Worm (Caenorhabditis elegans) whole organism, L1 larva: ENCODE measurements around the gene T28A11.16.

Experiments used
- F16B12.6 ChIP-seq: fragments of 150-350 bp; optimal IDR thresholded peaks from 2 replicates; lab custom pipeline; 2014; ENCODE audit warnings: missing biosample characterization, missing genetic modification characterization
- aha-1 ChIP-seq: fragments of 150-350 bp; optimal IDR thresholded peaks from 2 replicates; lab custom pipeline; 2014; ENCODE audit warnings: missing biosample characterization, missing genetic modification characterization
- ceh-88 ChIP-seq: fragments of 200-800 bp; sonication (Bioruptor generic); IDR thresholded peaks from 2 replicates; pipeline ENCODE4 v1.3.6; 2022; ENCODE audit warnings: missing genetic modification characterization, missing compliant biosample characterization
- dsc-1 ChIP-seq: sonication (generic microtip); optimal IDR thresholded peaks from 2 replicates; lab custom pipeline; 2016; ENCODE audit warnings: mild to moderate bottlenecking, missing genetic modification characterization, missing compliant biosample characterization
- efl-1 ChIP-seq, 4 experiments: fragments of 150-350 bp; optimal IDR thresholded peaks in 3 of 4; peaks in 1 of 4; 1 replicate in 1 of 4; 2 replicates in 3 of 4; lab custom pipeline; 2014; ENCODE audit warnings: missing biosample characterization in 2 of 4, missing genetic modification characterization in 2 of 4, missing genetic modification reagents in 2 of 4
- elt-2 ChIP-seq: sonication (generic microtip); optimal IDR thresholded peaks from 2 replicates; lab custom pipeline; 2016; ENCODE audit warnings: missing genetic modification characterization, mild to moderate bottlenecking, inconsistent platforms, missing compliant biosample characterization, missing genetic modification reagents
- fos-1 ChIP-seq: fragments of 150-350 bp; optimal IDR thresholded peaks from 2 replicates; lab custom pipeline; 2014; ENCODE audit warnings: missing biosample characterization, missing genetic modification characterization
- lin-13 ChIP-seq: fragments of 150-350 bp; optimal IDR thresholded peaks from 2 replicates; lab custom pipeline; 2014; ENCODE audit warnings: missing biosample characterization, missing genetic modification reagents, missing genetic modification characterization
- lin-14 ChIP-seq: fragments of 200-800 bp; sonication (Bioruptor generic); optimal IDR thresholded peaks from 2 replicates; lab custom pipeline; 2018; ENCODE audit warnings: mild to moderate bottlenecking, missing genetic modification characterization, moderate library complexity, missing compliant biosample characterization
- mdl-1 ChIP-seq, 2 experiments: fragments of 150-350 bp; optimal IDR thresholded peaks; 2 replicates each; lab custom pipeline; 2014 to 2017; ENCODE audit warnings: missing biosample characterization in 2 of 2, missing genetic modification characterization in 2 of 2, inconsistent platforms in 1 of 2
- nhr-12 ChIP-seq: sonication (generic microtip); optimal IDR thresholded peaks from 2 replicates; lab custom pipeline; 2017; ENCODE audit warnings: missing biosample characterization, missing genetic modification characterization
- pag-3 ChIP-seq: sonication (generic microtip); optimal IDR thresholded peaks from 2 replicates; lab custom pipeline; 2017; ENCODE audit warnings: missing genetic modification characterization, mild to moderate bottlenecking, missing compliant biosample characterization, antibody characterized with exemption, borderline replicate concordance; ENCODE audit not compliant: insufficient read depth
- skn-1 ChIP-seq: fragments of 150-350 bp; optimal IDR thresholded peaks from 2 replicates; lab custom pipeline; 2014; ENCODE audit warnings: missing biosample characterization, missing genetic modification characterization
- ztf-4 ChIP-seq: fragments of 150-350 bp; optimal IDR thresholded peaks from 2 replicates; lab custom pipeline; 2014; ENCODE audit warnings: missing biosample characterization, missing genetic modification characterization

- TF ChIP-seq mdl-1 (tag; optimal IDR thresholded peaks at IDR 0.05; lab: Kevin White, UChicago) (no peak), nhr-12 (tag; lab: Kevin White, UChicago) (no peak), skn-1 (no peak), ceh-88 (GFP tag; lab: Robert Waterston, UW) (no peak), dsc-1 (no peak), F16B12.6 (tag; lab: Kevin White, UChicago) (no peak), elt-2 (tag; lab: Kevin White, UChicago) (no peak), efl-1 (optimal IDR thresholded peaks at IDR 0.05; lab: Kevin White, UChicago) (no peak), efl-1 (GFP tag; optimal IDR thresholded peaks at IDR 0.05 in 1 of 2; lab: Kevin White, UChicago) (no peak), pag-3 (no peak), lin-13 (GFP tag; lab: Kevin White, UChicago) (no peak), ztf-4 (tag; lab: Kevin White, UChicago) (no peak), aha-1 (tag; lab: Kevin White, UChicago) (no peak), fos-1 (tag; lab: Kevin White, UChicago) (no peak), lin-14 (GFP tag; lab: Kevin White, UChicago) (no peak)
These were observed 10.4 kb upstream of the T28A11.16 start, which contains the start of gene T28A11.19 for ce11 chrV:3269407-3269806.
